Fruit fly (Drosophila melanogaster) Kc167 (cell line): ENCODE measurements around the gene CG7382.

ENCODE experiments used
- Myc ChIP-seq: fragments of >200 bp; optimal IDR thresholded peaks from 2 replicates; lab custom pipeline; 2017; ENCODE audit warnings: missing external identifiers
- Sin3A ChIP-seq: fragments of >200 bp; optimal IDR thresholded peaks from 2 replicates; lab custom pipeline; 2018; ENCODE audit warnings: missing external identifiers
- h ChIP-seq: fragments of >200 bp; optimal IDR thresholded peaks from 3 replicates; lab custom pipeline; 2018; ENCODE audit warnings: missing external identifiers
- insv ChIP-seq: fragments of >200 bp; optimal IDR thresholded peaks from 3 replicates; lab custom pipeline; 2018; ENCODE audit warnings: missing external identifiers
- psq ChIP-seq: fragments of >200 bp; optimal IDR thresholded peaks from 2 replicates; lab custom pipeline; 2017; ENCODE audit warnings: missing external identifiers
- ttk ChIP-seq: sonication (Bioruptor generic); optimal IDR thresholded peaks from 2 replicates; lab custom pipeline; 2017; ENCODE audit warnings: missing external identifiers

Gene CG7382

DNA sequence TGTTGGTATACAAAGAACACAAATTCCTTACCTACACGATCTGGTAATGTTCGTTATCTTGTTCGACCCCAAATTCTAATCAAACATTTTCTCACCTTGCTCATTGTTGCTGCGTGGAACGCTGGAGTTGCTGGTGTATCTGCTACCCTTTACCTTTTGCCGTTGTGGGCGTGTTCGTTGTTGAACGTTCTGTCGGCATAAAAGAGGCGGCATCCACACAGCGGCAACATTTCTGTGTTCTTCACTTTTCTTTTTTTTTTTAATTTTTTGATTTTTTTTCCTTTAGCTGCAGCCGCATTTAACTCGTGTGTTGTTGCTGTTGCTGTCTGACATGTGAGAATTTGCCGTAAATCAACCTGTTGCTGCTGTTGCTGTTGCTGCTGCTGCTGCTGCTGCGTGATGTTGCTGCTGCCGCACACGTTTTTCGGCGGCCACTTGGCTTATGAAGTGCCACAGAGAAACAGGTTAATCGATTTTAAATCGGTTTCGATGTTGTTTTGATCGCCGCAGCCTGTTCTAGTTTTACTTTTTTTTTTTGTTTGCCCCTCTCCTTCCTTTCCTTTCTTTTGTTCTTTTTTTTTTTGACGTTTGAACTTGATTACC is 29.8 kb downstream of the CG7382 start:
- TF ChIP-seq insv (lab: Kevin White, UChicago), result no peak
- no peak for TF ChIP-seq ttk

DNA sequence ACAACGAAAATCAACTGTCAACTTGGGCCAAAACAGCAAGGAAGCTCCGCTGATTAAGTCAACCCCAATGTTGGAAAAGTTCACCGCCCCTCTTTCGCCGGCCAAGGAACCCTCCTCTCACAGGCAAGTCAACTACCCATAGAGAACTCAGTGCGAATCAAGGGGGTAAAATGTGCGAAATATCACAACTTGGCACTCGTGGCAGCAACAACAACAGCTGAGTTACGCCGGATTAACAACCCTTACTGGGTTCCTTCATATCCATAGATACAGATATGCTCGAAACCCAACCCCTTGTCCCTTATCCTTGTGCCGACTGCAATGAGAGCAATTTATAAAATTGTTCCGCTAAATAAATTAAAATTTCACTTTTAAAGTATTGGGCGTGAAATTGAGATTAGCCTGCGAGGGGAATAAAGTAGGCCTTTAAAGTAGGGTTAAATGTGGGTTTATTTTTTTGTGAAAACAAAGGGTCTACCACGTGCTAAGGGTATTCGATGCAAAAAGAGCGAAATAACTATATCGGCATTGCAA is 30.5 kb downstream of the CG7382 start:
- TF ChIP-seq insv (lab: Kevin White, UChicago) (no peak), ttk (no peak), psq (lab: Kevin White, UChicago) (no peak), Myc (no peak), h (lab: Kevin White, UChicago) (no peak)

DNA sequence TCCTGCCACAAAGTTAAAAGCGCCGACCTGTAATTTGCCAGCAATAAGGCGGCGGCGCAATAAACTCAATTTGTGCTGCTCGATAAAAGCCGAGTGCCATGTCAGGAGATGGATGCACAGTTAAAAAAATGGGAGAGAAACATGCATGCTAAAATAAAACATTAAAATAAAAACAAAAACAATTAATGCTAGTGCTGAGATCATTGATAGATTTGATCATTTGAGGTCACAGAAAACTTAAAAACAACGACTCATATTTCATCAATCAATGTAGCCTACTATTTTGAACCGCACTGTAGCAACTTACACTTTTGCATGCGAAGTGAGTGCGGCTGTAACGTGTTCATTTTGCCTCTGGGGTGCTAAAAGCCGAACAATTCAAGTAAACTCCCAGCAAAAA is 36.6 kb downstream of the CG7382 start:
- TF ChIP-seq psq (lab: Kevin White, UChicago) (no peak), h (lab: Kevin White, UChicago) (no peak), ttk (no peak), Myc (no peak), Sin3A (lab: Kevin White, UChicago) (no peak), insv (lab: Kevin White, UChicago) (no peak)

DNA sequence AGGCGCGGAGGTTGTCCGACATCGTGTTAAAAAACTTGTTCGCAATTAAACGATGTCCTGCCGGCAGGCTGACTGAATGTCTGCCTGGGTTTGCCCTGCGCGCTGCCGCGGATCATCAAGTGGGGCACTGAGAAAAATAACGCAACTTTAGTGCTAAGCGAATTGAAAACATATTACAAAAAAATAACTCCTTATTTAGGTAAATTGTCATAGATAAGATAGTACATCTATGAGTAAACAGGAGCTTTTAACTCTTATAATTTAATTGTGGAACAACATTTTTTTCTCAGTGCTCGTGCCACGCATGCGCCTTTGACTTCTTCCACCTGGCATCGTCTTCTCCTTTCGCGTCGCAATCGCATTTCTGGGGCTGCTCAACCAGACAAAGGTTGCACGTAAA is 39.7 kb downstream of the CG7382 start:
- no peak for TF ChIP-seq ttk
- TF ChIP-seq psq (lab: Kevin White, UChicago), result no peak
- no peak for TF ChIP-seq h (lab: Kevin White, UChicago)
- no peak for TF ChIP-seq insv (lab: Kevin White, UChicago)
- TF ChIP-seq Sin3A (lab: Kevin White, UChicago), result no peak
- TF ChIP-seq Myc, result no peak

DNA sequence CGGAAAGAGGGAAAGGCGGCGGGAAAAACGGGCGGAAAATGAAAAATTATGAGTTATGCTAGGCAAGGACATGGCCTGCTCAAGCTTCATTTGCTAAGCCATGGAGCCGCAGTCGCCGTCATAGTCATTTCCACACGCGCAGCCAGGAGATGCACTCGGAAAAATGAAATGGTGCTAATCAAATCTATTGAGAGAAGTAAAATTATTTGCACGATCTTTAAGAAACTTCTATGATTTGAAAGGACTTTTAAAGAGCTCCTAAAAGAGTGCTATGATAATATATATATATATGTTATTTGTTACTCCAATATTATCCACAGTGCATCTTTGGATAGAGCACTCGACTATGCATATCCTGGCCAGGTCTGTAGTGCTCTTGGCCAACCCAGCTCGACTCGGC is 40.6 kb downstream of the CG7382 start:
- no peak for TF ChIP-seq h (lab: Kevin White, UChicago)
- no peak for TF ChIP-seq Sin3A (lab: Kevin White, UChicago)
- no peak for TF ChIP-seq ttk
- TF ChIP-seq insv (lab: Kevin White, UChicago), result no peak
- TF ChIP-seq Myc, result no peak
- TF ChIP-seq psq (lab: Kevin White, UChicago), result no peak

DNA sequence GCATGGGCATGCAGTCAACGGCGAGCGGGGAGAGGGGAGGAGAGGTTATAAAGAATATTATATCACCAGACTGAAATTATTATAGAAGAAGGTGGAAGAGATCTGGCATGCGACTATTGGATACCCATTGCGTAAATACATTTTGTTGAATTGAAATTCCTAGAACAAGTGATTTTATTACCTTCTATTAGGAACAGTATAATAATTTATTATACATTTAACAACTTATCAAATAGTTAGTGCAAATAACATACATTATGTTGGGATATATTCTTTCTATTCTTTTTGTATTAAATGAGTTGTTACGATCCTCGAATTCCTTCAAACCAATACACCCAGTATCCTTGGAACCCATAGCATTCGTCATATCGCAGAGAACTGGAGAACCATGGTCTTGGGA is 41.4 kb downstream of the CG7382 start:
- TF ChIP-seq insv (lab: Kevin White, UChicago) (no peak), ttk (no peak), psq (lab: Kevin White, UChicago) (no peak), Sin3A (lab: Kevin White, UChicago) (no peak), Myc (no peak), h (lab: Kevin White, UChicago) (no peak)

DNA sequence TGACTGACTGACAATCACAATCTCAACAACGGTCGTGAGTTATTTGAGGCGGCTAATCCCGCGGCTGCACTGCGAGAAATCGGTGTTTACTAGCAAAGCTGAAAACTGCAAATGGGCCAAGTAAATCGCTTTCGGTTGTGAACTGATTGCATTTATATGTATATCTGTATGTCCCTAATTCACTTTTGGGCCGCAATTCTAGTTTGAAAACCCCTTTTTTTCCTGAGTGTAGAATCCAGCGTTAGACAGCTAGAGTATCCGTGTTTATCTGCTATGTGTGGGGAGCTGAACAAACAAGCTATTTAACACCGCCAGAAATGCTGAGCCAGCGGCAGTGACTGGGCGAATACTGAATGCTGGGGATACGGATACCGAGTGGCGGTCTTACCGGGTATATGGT is 43.0 kb downstream of the CG7382 start:
- TF ChIP-seq Myc, result no peak
- no peak for TF ChIP-seq insv (lab: Kevin White, UChicago)
- TF ChIP-seq h (lab: Kevin White, UChicago), result no peak
- no peak for TF ChIP-seq ttk
- TF ChIP-seq Sin3A (lab: Kevin White, UChicago), result no peak
- no peak for TF ChIP-seq psq (lab: Kevin White, UChicago)

DNA sequence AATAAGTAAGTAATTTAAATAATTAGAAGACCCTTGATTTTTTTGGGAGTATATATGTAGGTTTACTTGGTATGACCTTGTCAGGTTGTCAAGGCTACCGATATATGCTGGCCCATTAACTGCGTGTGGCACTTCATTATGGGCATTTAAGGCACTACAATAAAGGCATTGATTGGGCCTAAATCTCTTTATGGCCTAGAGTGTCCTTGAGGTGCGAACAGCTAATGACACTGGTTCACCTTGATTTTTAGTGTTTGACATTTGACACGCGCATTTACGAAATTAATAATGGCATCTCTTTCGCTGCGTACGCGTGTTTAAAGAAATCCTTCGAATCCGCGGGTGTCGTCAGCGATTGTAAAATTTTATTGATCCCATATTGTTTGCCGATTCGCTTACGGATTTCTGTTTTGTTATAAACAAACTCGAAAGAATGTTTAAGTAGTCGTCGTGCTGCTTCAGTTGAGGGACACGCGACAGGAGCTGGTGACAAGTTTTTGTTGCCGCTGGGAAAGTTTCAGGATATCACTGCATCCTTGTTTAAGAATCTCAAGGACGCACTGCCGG is 45.7 kb downstream of the CG7382 start:
- no peak for TF ChIP-seq h (lab: Kevin White, UChicago)

DNA sequence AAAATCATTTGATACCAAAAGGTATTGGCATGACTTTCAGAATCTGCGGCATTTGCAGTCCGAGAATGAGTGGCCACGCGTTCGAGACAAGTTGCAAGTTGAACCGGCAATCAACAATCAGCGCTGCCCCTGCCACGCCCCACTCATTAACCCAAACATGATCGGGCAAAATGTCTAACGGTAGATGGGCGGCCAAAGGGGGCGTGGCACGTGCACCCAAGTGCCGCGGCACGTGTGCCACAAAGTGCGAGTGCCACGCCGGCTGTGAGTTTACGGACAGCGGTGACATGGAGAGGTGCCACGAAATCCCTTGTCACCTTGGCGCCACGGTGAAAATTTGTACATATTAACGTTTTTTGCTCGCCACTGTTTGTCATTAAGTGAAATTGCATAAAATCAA is 50.3 kb downstream of the CG7382 start:
- TF ChIP-seq Myc, result no peak
